Fruit fly (Drosophila melanogaster) whole organism, embryonic: ENCODE data around the gene CG13766.
A peak's percentile ranks its signal among the peaks of the same experiment; 100 is the strongest.

Experiments used
- Adf1 ChIP-seq: fragments of 200-800 bp; sonication (Bioruptor generic); IDR thresholded peaks from 2 replicates; pipeline ENCODE4 v1.3.6; 2022; ENCODE audit warnings: missing biosample characterization, missing genetic modification characterization
- CG10959 ChIP-seq: fragments of 200-800 bp; sonication (Bioruptor generic); IDR thresholded peaks from 2 replicates; pipeline ENCODE4 v1.3.6; 2022; ENCODE audit warnings: missing biosample characterization, missing genetic modification characterization
- CG11695 ChIP-seq: fragments of 200-800 bp; sonication (Bioruptor generic); IDR thresholded peaks from 3 replicates; pipeline ENCODE4 v1.3.6; 2022; ENCODE audit warnings: missing biosample characterization, missing genetic modification characterization
- CG12236 ChIP-seq: fragments of 200-800 bp; sonication (Bioruptor generic); optimal IDR thresholded peaks from 2 replicates; lab custom pipeline; 2016; ENCODE audit warnings: missing biosample characterization, missing genetic modification characterization
- CG1233 ChIP-seq: fragments of 200-800 bp; sonication (Bioruptor generic); optimal IDR thresholded peaks from 4 replicates; lab custom pipeline; 2018; ENCODE audit warnings: missing biosample characterization, mild to moderate bottlenecking, missing genetic modification characterization
- CG17568 ChIP-seq: fragments of 200-800 bp; sonication (Bioruptor generic); optimal IDR thresholded peaks from 2 replicates; lab custom pipeline; 2018; ENCODE audit warnings: missing biosample characterization, mild to moderate bottlenecking, missing genetic modification characterization, moderate library complexity
- CG17802 ChIP-seq: fragments of 200-800 bp; sonication (Bioruptor generic); optimal IDR thresholded peaks from 2 replicates; lab custom pipeline; 2018; ENCODE audit warnings: missing biosample characterization, mild to moderate bottlenecking, missing genetic modification characterization, moderate library complexity
- CG18011 ChIP-seq: fragments of 200-800 bp; sonication (Bioruptor generic); optimal IDR thresholded peaks from 2 replicates; lab custom pipeline; 2017; ENCODE audit warnings: missing biosample characterization, missing genetic modification characterization, mild to moderate bottlenecking, moderate library complexity, missing genotype
- CG32767 ChIP-seq: fragments of 200-800 bp; sonication (Bioruptor generic); IDR thresholded peaks from 2 replicates; pipeline ENCODE4 v1.3.6; 2022; ENCODE audit warnings: missing biosample characterization, missing genetic modification characterization
- CG34422 ChIP-seq: fragments of 200-800 bp; sonication (Bioruptor generic); IDR thresholded peaks from 3 replicates; pipeline ENCODE4 v1.3.6; 2022; ENCODE audit warnings: missing biosample characterization, missing genetic modification characterization
- CG42726 ChIP-seq: fragments of 200-800 bp; sonication (Bioruptor generic); IDR thresholded peaks from 2 replicates; pipeline ENCODE4 v1.3.6; 2022; ENCODE audit warnings: missing biosample characterization, missing genetic modification characterization; ENCODE audit not compliant: partially characterized antibody
- CG6175 ChIP-seq: fragments of 200-800 bp; sonication (Bioruptor generic); IDR thresholded peaks from 3 replicates; pipeline ENCODE4 v1.3.6; 2022; ENCODE audit warnings: missing biosample characterization, missing genetic modification characterization
- CG6765 ChIP-seq: fragments of 200-800 bp; sonication (Bioruptor generic); optimal IDR thresholded peaks from 3 replicates; lab custom pipeline; 2017; ENCODE audit warnings: missing biosample characterization, mild to moderate bottlenecking, missing genetic modification characterization
- CG9609 ChIP-seq: fragments of 200-800 bp; sonication (Bioruptor generic); optimal IDR thresholded peaks from 3 replicates; lab custom pipeline; 2016; ENCODE audit warnings: missing biosample characterization, missing genetic modification characterization
- Dip2 ChIP-seq: fragments of 200-800 bp; sonication (Bioruptor generic); IDR thresholded peaks from 2 replicates; pipeline ENCODE4 v1.3.6; 2022; ENCODE audit warnings: missing biosample characterization, missing genetic modification characterization
- H2.0 ChIP-seq: fragments of 200-800 bp; sonication (Bioruptor generic); IDR thresholded peaks from 2 replicates; pipeline ENCODE4 v1.3.6; 2022; ENCODE audit warnings: missing biosample characterization, missing genetic modification characterization
- HHEX ChIP-seq: fragments of 200-800 bp; sonication (Bioruptor generic); optimal IDR thresholded peaks from 3 replicates; lab custom pipeline; 2017; ENCODE audit warnings: missing biosample characterization, mild to moderate bottlenecking, missing genetic modification characterization, missing genetic modification reagents
- HLHmδ ChIP-seq: fragments of 200-800 bp; sonication (Bioruptor generic); optimal IDR thresholded peaks from 2 replicates; lab custom pipeline; 2018; ENCODE audit warnings: missing biosample characterization, mild to moderate bottlenecking, missing genetic modification characterization, moderate library complexity
- Hsf ChIP-seq: fragments of 200-800 bp; sonication (Bioruptor generic); optimal IDR thresholded peaks from 3 replicates; lab custom pipeline; 2016; ENCODE audit warnings: missing biosample characterization, missing genetic modification characterization
- Jarid2 ChIP-seq: fragments of 200-800 bp; sonication (Bioruptor generic); optimal IDR thresholded peaks from 3 replicates; lab custom pipeline; 2017; ENCODE audit warnings: mild to moderate bottlenecking, missing biosample characterization, missing genetic modification reagents, missing genetic modification characterization
- Mad ChIP-seq: fragments of 200-800 bp; sonication (Bioruptor generic); optimal IDR thresholded peaks from 2 replicates; lab custom pipeline; 2016; ENCODE audit warnings: missing biosample characterization, missing genetic modification characterization
- Oli ChIP-seq: fragments of 200-800 bp; sonication (Bioruptor generic); optimal IDR thresholded peaks from 2 replicates; lab custom pipeline; 2018; ENCODE audit warnings: missing biosample characterization, mild to moderate bottlenecking, missing genetic modification characterization, moderate library complexity
- Side ChIP-seq: fragments of 200-800 bp; sonication (Bioruptor generic); optimal IDR thresholded peaks from 2 replicates; lab custom pipeline; 2016; ENCODE audit warnings: missing biosample characterization, missing genetic modification characterization
- Sin3A ChIP-seq: fragments of >200 bp; optimal IDR thresholded peaks from 2 replicates; lab custom pipeline; 2018
- Sox102F ChIP-seq: fragments of 200-800 bp; sonication (Bioruptor generic); optimal IDR thresholded peaks from 2 replicates; lab custom pipeline; 2018; ENCODE audit warnings: missing biosample characterization, mild to moderate bottlenecking, missing genetic modification characterization, moderate library complexity
- Spps ChIP-seq: fragments of 200-800 bp; sonication (Bioruptor generic); optimal IDR thresholded peaks from 2 replicates; lab custom pipeline; 2018; ENCODE audit warnings: missing biosample characterization, mild to moderate bottlenecking, missing genetic modification characterization
- Vsx1 ChIP-seq: fragments of 200-800 bp; sonication (Bioruptor generic); optimal IDR thresholded peaks from 2 replicates; lab custom pipeline; 2017; ENCODE audit warnings: missing biosample characterization, mild to moderate bottlenecking, missing genetic modification characterization, missing genetic modification reagents
- chinmo ChIP-seq: fragments of 200-800 bp; sonication (Bioruptor generic); IDR thresholded peaks from 4 replicates; pipeline ENCODE4 v1.3.6; 2022; ENCODE audit warnings: missing biosample characterization, missing genetic modification characterization; ENCODE audit not compliant: partially characterized antibody
- dan ChIP-seq: fragments of 200-800 bp; sonication (Bioruptor generic); IDR thresholded peaks from 2 replicates; pipeline ENCODE4 v1.3.6; 2022; ENCODE audit warnings: missing biosample characterization, missing genetic modification characterization
- dati ChIP-seq: fragments of 200-800 bp; sonication (Bioruptor generic); IDR thresholded peaks from 2 replicates; pipeline ENCODE4 v1.3.6; 2022; ENCODE audit warnings: missing biosample characterization, missing genetic modification characterization
- fd64A ChIP-seq: fragments of 200-800 bp; sonication (Bioruptor generic); optimal IDR thresholded peaks from 3 replicates; lab custom pipeline; 2018; ENCODE audit warnings: missing biosample characterization, mild to moderate bottlenecking, missing genetic modification characterization
- fru ChIP-seq: fragments of >200 bp; optimal IDR thresholded peaks from 2 replicates; lab custom pipeline; 2017
- grn ChIP-seq: fragments of 200-800 bp; sonication (Bioruptor generic); optimal IDR thresholded peaks from 3 replicates; lab custom pipeline; 2017; ENCODE audit warnings: missing biosample characterization, missing genetic modification characterization
- gsb-n ChIP-seq: fragments of 200-800 bp; sonication (Bioruptor generic); optimal IDR thresholded peaks from 3 replicates; lab custom pipeline; 2018; ENCODE audit warnings: missing biosample characterization, mild to moderate bottlenecking, missing genetic modification characterization
- inv ChIP-seq: fragments of 200-800 bp; sonication (Bioruptor generic); IDR thresholded peaks from 2 replicates; pipeline ENCODE4 v1.3.6; 2022; ENCODE audit warnings: missing biosample characterization, missing genetic modification characterization; ENCODE audit not compliant: partially characterized antibody
- jumu ChIP-seq: fragments of 200-800 bp; sonication (Bioruptor generic); optimal IDR thresholded peaks from 3 replicates; lab custom pipeline; 2016; ENCODE audit warnings: missing biosample characterization, missing genetic modification characterization
- nerfin-1 ChIP-seq: fragments of 200-800 bp; sonication (Bioruptor generic); optimal IDR thresholded peaks from 3 replicates; lab custom pipeline; 2019; ENCODE audit warnings: missing biosample characterization, mild to moderate bottlenecking, missing genetic modification characterization, moderate library complexity
- nmo ChIP-seq: fragments of 200-800 bp; sonication (Bioruptor generic); optimal IDR thresholded peaks from 2 replicates; lab custom pipeline; 2018; ENCODE audit warnings: missing biosample characterization, mild to moderate bottlenecking, missing genetic modification characterization, moderate library complexity
- otp ChIP-seq: fragments of 200-800 bp; sonication (Bioruptor generic); IDR thresholded peaks from 3 replicates; pipeline ENCODE4, ENCODE4 v1.3.6; 2022; ENCODE audit warnings: missing biosample characterization, missing genetic modification characterization
- pita ChIP-seq: fragments of 200-800 bp; sonication (Bioruptor generic); optimal IDR thresholded peaks from 2 replicates; lab custom pipeline; 2017; ENCODE audit warnings: missing biosample characterization, mild to moderate bottlenecking, missing genetic modification characterization
- repo ChIP-seq: fragments of 200-800 bp; sonication (Bioruptor generic); optimal IDR thresholded peaks from 2 replicates; lab custom pipeline; 2016; ENCODE audit warnings: missing biosample characterization, missing genetic modification characterization
- run ChIP-seq: fragments of 200-800 bp; sonication (Bioruptor generic); optimal IDR thresholded peaks from 3 replicates; lab custom pipeline; 2018; ENCODE audit warnings: missing biosample characterization, mild to moderate bottlenecking, missing genetic modification characterization
- schlank ChIP-seq: fragments of 200-800 bp; sonication (Bioruptor generic); optimal IDR thresholded peaks from 2 replicates; lab custom pipeline; 2018; ENCODE audit warnings: missing biosample characterization, mild to moderate bottlenecking, missing genetic modification characterization
- sim ChIP-seq: fragments of 200-800 bp; sonication (Bioruptor generic); IDR thresholded peaks from 2 replicates; pipeline ENCODE4 v1.3.6; 2022; ENCODE audit warnings: missing biosample characterization, missing genetic modification characterization
- tio ChIP-seq: fragments of 200-800 bp; sonication (Bioruptor generic); optimal IDR thresholded peaks from 2 replicates; lab custom pipeline; 2017; ENCODE audit warnings: missing biosample characterization, missing genetic modification characterization, inconsistent platforms
- tna ChIP-seq: fragments of 200-800 bp; sonication (Bioruptor generic); IDR thresholded peaks from 2 replicates; pipeline ENCODE4 v1.3.6; 2022; ENCODE audit warnings: missing biosample characterization, missing genetic modification characterization; ENCODE audit not compliant: partially characterized antibody
- unc-4 ChIP-seq: fragments of 200-800 bp; sonication (Bioruptor generic); IDR thresholded peaks from 2 replicates; pipeline ENCODE4 v1.3.6; 2022; ENCODE audit warnings: missing biosample characterization, missing genetic modification characterization; ENCODE audit not compliant: partially characterized antibody
- vfl ChIP-seq: fragments of 200-800 bp; sonication (Bioruptor generic); optimal IDR thresholded peaks from 2 replicates; lab custom pipeline; 2016; ENCODE audit warnings: missing biosample characterization, missing genetic modification characterization
- zen ChIP-seq: fragments of 200-800 bp; sonication (Bioruptor generic); optimal IDR thresholded peaks from 3 replicates; lab custom pipeline; 2018; ENCODE audit warnings: missing biosample characterization, mild to moderate bottlenecking, missing genetic modification characterization, moderate library complexity
- zen2 ChIP-seq: fragments of 200-800 bp; sonication (Bioruptor generic); IDR thresholded peaks from 3 replicates; pipeline ENCODE4 v1.3.6; 2022; ENCODE audit warnings: missing biosample characterization, missing genetic modification characterization; ENCODE audit not compliant: partially characterized antibody

The CG13766 gene

dm6 chr2L:6612477-6613004 lies 46.6 kb upstream of the CG13766 start (continued):
- TF ChIP-seq CG32767 (GFP tag; lab: Robert Waterston, UW) (peak; percentile 100), CG12236 (GFP tag; lab: Kevin White, UChicago) (peak; percentile 100), CG17568 (GFP tag; lab: Kevin White, UChicago) (peak; percentile 100), Mad (GFP tag; lab: Kevin White, UChicago) (peak; percentile 100), HLHmδ (GFP tag; lab: Kevin White, UChicago) (peak; percentile 94), Spps (tag; lab: Kevin White, UChicago) (peak; percentile 100), nmo (GFP tag; lab: Kevin White, UChicago) (peak; percentile 100), Vsx1 (peak; percentile 100), Sin3A (lab: Kevin White, UChicago) (no peak), Dip2 (GFP tag; lab: Robert Waterston, UW) (peak; percentile 88), chinmo (GFP tag; lab: Robert Waterston, UW) (0 out of 4 replicates have a peak, but pooled peaks have one; percentile 46), Side (GFP tag; lab: Kevin White, UChicago) (peak; percentile 100), nerfin-1 (tag; lab: Kevin White, UChicago) (peak; percentile 100), Sox102F (GFP tag; lab: Kevin White, UChicago) (peak; percentile 100), CG18011 (peak; percentile 95), schlank (tag; lab: Kevin White, UChicago) (peak; percentile 100), dati (GFP tag; lab: Robert Waterston, UW) (peak; percentile 100), HHEX (GFP tag; lab: Kevin White, UChicago) (peak; percentile 100), sim (GFP tag; lab: Robert Waterston, UW) (peak; percentile 100), CG17802 (tag; lab: Kevin White, UChicago) (peak; percentile 95), CG11695 (GFP tag; lab: Robert Waterston, UW) (peak; percentile 100), Hsf (GFP tag; lab: Kevin White, UChicago) (peak; percentile 100), CG6175 (peak; percentile 100), Adf1 (GFP tag; lab: Robert Waterston, UW) (peak; percentile 99), fru (lab: Kevin White, UChicago) (no peak), tna (GFP tag; lab: Robert Waterston, UW) (peak; percentile 42; the same call in 1 of the 2 replicates), run (tag; lab: Kevin White, UChicago) (peak; percentile 100), otp (peak; percentile 100), dan (GFP tag; lab: Robert Waterston, UW) (peak; percentile 99), CG9609 (peak; percentile 100), CG1233 (GFP tag; lab: Kevin White, UChicago) (peak; percentile 100), grn (peak; percentile 100), pita (GFP tag; lab: Kevin White, UChicago) (peak; percentile 20), zen2 (no peak), tio (peak; percentile 100), gsb-n (tag; lab: Kevin White, UChicago) (peak; percentile 100), CG6765 (GFP tag; lab: Kevin White, UChicago) (peak; percentile 100), zen (peak; percentile 100), CG10959 (peak; percentile 100), H2.0 (GFP tag; lab: Robert Waterston, UW) (peak; percentile 100), Jarid2 (GFP tag; lab: Kevin White, UChicago) (peak; percentile 100), inv (GFP tag; lab: Robert Waterston, UW) (0 out of 2 replicates have a peak, but pooled peaks have one; percentile 38), unc-4 (GFP tag; lab: Robert Waterston, UW) (0 out of 2 replicates have a peak, but pooled peaks have one; percentile 33), repo (peak; percentile 100), fd64A (GFP tag; lab: Kevin White, UChicago) (peak; percentile 100), Oli (tag; lab: Kevin White, UChicago) (peak; percentile 100), jumu (peak; percentile 100), vfl (GFP tag; lab: Kevin White, UChicago) (peak; percentile 100), CG42726 (GFP tag; lab: Robert Waterston, UW) (peak; percentile 62), CG34422 (GFP tag; lab: Robert Waterston, UW) (peak; percentile 100)
